Fruit fly (Drosophila melanogaster) whole organism, pupa: ENCODE measurements around the gene CG14448.

ENCODE experiments used
- CG10348 ChIP-seq: fragments of 200-800 bp; sonication (Bioruptor generic); IDR thresholded peaks from 2 replicates; pipeline ENCODE4 v1.3.6; 2022; ENCODE audit warnings: missing biosample characterization, missing genetic modification characterization
- CG12605 ChIP-seq: fragments of 200-800 bp; sonication (Bioruptor generic); IDR thresholded peaks from 2 replicates; pipeline ENCODE4 v1.3.6; 2022; ENCODE audit warnings: missing biosample characterization, missing genetic modification characterization
- CG13204 ChIP-seq: fragments of 200-800 bp; sonication (Bioruptor generic); optimal IDR thresholded peaks from 2 replicates; lab custom pipeline; 2018; ENCODE audit warnings: missing biosample characterization, mild to moderate bottlenecking, missing genetic modification characterization, moderate library complexity
- CG14655 ChIP-seq: fragments of 200-800 bp; sonication (Bioruptor generic); optimal IDR thresholded peaks from 3 replicates; lab custom pipeline; 2017; ENCODE audit warnings: mild to moderate bottlenecking, missing biosample characterization, missing genetic modification reagents, missing genetic modification characterization
- CG15710 ChIP-seq: fragments of 200-800 bp; sonication (Bioruptor generic); optimal IDR thresholded peaks from 2 replicates; lab custom pipeline; 2018; ENCODE audit warnings: missing biosample characterization, mild to moderate bottlenecking, missing genetic modification characterization, moderate library complexity
- CG17806 ChIP-seq: fragments of 200-800 bp; sonication (Bioruptor generic); optimal IDR thresholded peaks from 2 replicates; lab custom pipeline; 2018; ENCODE audit warnings: missing biosample characterization, mild to moderate bottlenecking, missing genetic modification characterization, moderate library complexity
- CG32121 ChIP-seq: fragments of 200-800 bp; sonication (Bioruptor generic); IDR thresholded peaks from 2 replicates; pipeline ENCODE4 v1.3.6; 2022; ENCODE audit warnings: missing biosample characterization, missing genetic modification characterization
- CG34367 ChIP-seq: fragments of 200-800 bp; sonication (Bioruptor generic); optimal IDR thresholded peaks from 2 replicates; lab custom pipeline; 2018; ENCODE audit warnings: missing biosample characterization, mild to moderate bottlenecking, missing genetic modification characterization
- CG4496 ChIP-seq: fragments of 200-800 bp; sonication (Bioruptor generic); IDR thresholded peaks from 3 replicates; pipeline ENCODE4 v1.3.6; 2022; ENCODE audit warnings: missing biosample characterization, missing genetic modification characterization
- CG8159 ChIP-seq: fragments of 200-800 bp; sonication (Bioruptor generic); optimal IDR thresholded peaks from 3 replicates; lab custom pipeline; 2018; ENCODE audit warnings: missing biosample characterization, mild to moderate bottlenecking, missing genetic modification characterization, moderate library complexity
- CG8301 ChIP-seq: fragments of 200-800 bp; sonication (Bioruptor generic); optimal IDR thresholded peaks from 2 replicates; lab custom pipeline; 2018; ENCODE audit warnings: missing biosample characterization, mild to moderate bottlenecking, missing genetic modification characterization
- CG9948 ChIP-seq: fragments of 200-800 bp; sonication (Bioruptor generic); optimal IDR thresholded peaks from 2 replicates; lab custom pipeline; 2018; ENCODE audit warnings: missing biosample characterization, mild to moderate bottlenecking, missing genetic modification characterization, moderate library complexity
- D1 ChIP-seq: fragments of 200-800 bp; sonication (Bioruptor generic); optimal IDR thresholded peaks from 2 replicates; lab custom pipeline; 2018; ENCODE audit warnings: missing biosample characterization, mild to moderate bottlenecking, missing genetic modification characterization, moderate library complexity
- EcR ChIP-seq: fragments of 200-800 bp; sonication (Bioruptor generic); optimal IDR thresholded peaks from 3 replicates; lab custom pipeline; 2019; ENCODE audit warnings: missing biosample characterization, missing genetic modification characterization, mild to moderate bottlenecking, moderate library complexity, missing genetic modification reagents
- Ets98B ChIP-seq: fragments of 200-800 bp; sonication (Bioruptor generic); IDR thresholded peaks from 2 replicates; pipeline ENCODE4 v1.3.6; 2022; ENCODE audit warnings: missing biosample characterization, missing genetic modification characterization
- Pif1A ChIP-seq: fragments of 200-800 bp; sonication (Bioruptor generic); optimal IDR thresholded peaks from 3 replicates; lab custom pipeline; 2016; ENCODE audit warnings: missing biosample characterization, missing genetic modification characterization
- Pif1B ChIP-seq: fragments of 200-800 bp; sonication (Bioruptor generic); optimal IDR thresholded peaks from 3 replicates; lab custom pipeline; 2016; ENCODE audit warnings: missing biosample characterization, missing genetic modification characterization
- Snoo ChIP-seq: fragments of 200-800 bp; sonication (Bioruptor generic); optimal IDR thresholded peaks from 3 replicates; lab custom pipeline; 2017; ENCODE audit warnings: missing biosample characterization, mild to moderate bottlenecking, missing genetic modification characterization, inconsistent platforms
- fd96Ca ChIP-seq: fragments of 200-800 bp; sonication (Bioruptor generic); IDR thresholded peaks from 3 replicates; pipeline ENCODE4 v1.3.6; 2022; ENCODE audit warnings: missing biosample characterization, missing genetic modification characterization
- gl ChIP-seq: fragments of 200-800 bp; sonication (Bioruptor generic); optimal IDR thresholded peaks from 2 replicates; lab custom pipeline; 2018; ENCODE audit warnings: missing biosample characterization, mild to moderate bottlenecking, missing genetic modification characterization
- rn ChIP-seq: fragments of 200-800 bp; sonication (Bioruptor generic); IDR thresholded peaks from 2 replicates; pipeline ENCODE4 v1.3.6; 2022; ENCODE audit warnings: missing biosample characterization, missing genetic modification characterization

The CG14448 gene

dm6 chr3L:22787947-22788489 lies at the start of gene CG14448:
Gene CG14448 (plus strand): TSS chr3L:22788439.
- TF ChIP-seq CG4496 (no peak), Pif1A (GFP tag; lab: Kevin White, UChicago) (no peak), gl (tag; lab: Kevin White, UChicago) (no peak), CG15710 (tag; lab: Kevin White, UChicago) (no peak), Pif1B (GFP tag; lab: Kevin White, UChicago) (no peak), CG34367 (tag; lab: Kevin White, UChicago) (no peak)

dm6 chr3L:22741389-22742120 lies 46.7 kb upstream of the CG14448 start, which contains the start of gene CG7369:
Gene CG7369 (plus strand): TSS chr3L:22741793.
- TF ChIP-seq EcR (GFP tag; lab: Kevin White, UChicago) (peak; percentile 53), CG32121 (peak; percentile 82), CG4496 (peak; percentile 84), CG34367 (tag; lab: Kevin White, UChicago) (peak; percentile 70), Snoo (peak; percentile 87), CG8159 (tag; lab: Kevin White, UChicago) (peak; percentile 81), Ets98B (GFP tag; lab: Robert Waterston, UW) (peak; percentile 74), CG12605 (GFP tag; lab: Robert Waterston, UW) (peak; percentile 52; the same call in 1 of the 2 replicates), Pif1B (GFP tag; lab: Kevin White, UChicago) (peak; percentile 84), fd96Ca (peak; percentile 89), Pif1A (GFP tag; lab: Kevin White, UChicago) (peak; percentile 82), CG8301 (tag; lab: Kevin White, UChicago) (peak; percentile 64), D1 (tag; lab: Kevin White, UChicago) (no peak), rn (no peak; the same call in none of the 2 replicates), gl (tag; lab: Kevin White, UChicago) (peak; percentile 30), CG10348 (GFP tag; lab: Robert Waterston, UW) (peak; percentile 75), CG13204 (GFP tag; lab: Kevin White, UChicago) (no peak), CG17806 (peak; percentile 71), CG9948 (tag; lab: Kevin White, UChicago) (peak; percentile 67), CG15710 (tag; lab: Kevin White, UChicago) (peak; percentile 82), CG14655 (GFP tag; lab: Kevin White, UChicago) (peak; percentile 85)
- TF ChIP-seq, all 21 proteins: peak for 18

dm6 chr3L:22742121-22742531 lies 46.1 kb upstream of the CG14448 start:
- no peak for TF ChIP-seq Pif1A (GFP tag; lab: Kevin White, UChicago)
- TF ChIP-seq EcR (GFP tag; lab: Kevin White, UChicago): peak; percentile 17
- TF ChIP-seq CG14655 (GFP tag; lab: Kevin White, UChicago): no peak
- no peak for TF ChIP-seq rn
- TF ChIP-seq Snoo: no peak
- no peak for TF ChIP-seq Ets98B (GFP tag; lab: Robert Waterston, UW)
- no peak for TF ChIP-seq CG12605 (GFP tag; lab: Robert Waterston, UW)
- TF ChIP-seq CG13204 (GFP tag; lab: Kevin White, UChicago): peak; percentile 77
- peak; percentile 74; the same call in 2 of the 3 replicates for TF ChIP-seq CG4496
- TF ChIP-seq, all 21 proteins: peak for 3

- peak; percentile 74 for TF ChIP-seq CG4496
- TF ChIP-seq EcR (GFP tag; lab: Kevin White, UChicago): no peak
- peak; percentile 22 for TF ChIP-seq CG17806
- peak; percentile 15 for TF ChIP-seq CG9948 (tag; lab: Kevin White, UChicago)
- TF ChIP-seq CG8159 (tag; lab: Kevin White, UChicago): peak; percentile 49
- TF ChIP-seq CG8301 (tag; lab: Kevin White, UChicago): peak; percentile 13
- TF ChIP-seq fd96Ca: no peak
- no peak for TF ChIP-seq gl (tag; lab: Kevin White, UChicago)
- TF ChIP-seq CG12605 (GFP tag; lab: Robert Waterston, UW): no peak; the same call in 1 of the 2 replicates
- TF ChIP-seq D1 (tag; lab: Kevin White, UChicago): peak; percentile 54
- no peak for TF ChIP-seq CG34367 (tag; lab: Kevin White, UChicago)
- TF ChIP-seq CG10348 (GFP tag; lab: Robert Waterston, UW): no peak
- no peak for TF ChIP-seq CG14655 (GFP tag; lab: Kevin White, UChicago)
- peak; percentile 10 for TF ChIP-seq Snoo
- no peak for TF ChIP-seq CG32121
- TF ChIP-seq CG15710 (tag; lab: Kevin White, UChicago): peak; percentile 2
- TF ChIP-seq Ets98B (GFP tag; lab: Robert Waterston, UW): no peak; the same call in 1 of the 2 replicates
- no peak for TF ChIP-seq rn
- no peak for TF ChIP-seq Pif1B (GFP tag; lab: Kevin White, UChicago)
- no peak for TF ChIP-seq CG13204 (GFP tag; lab: Kevin White, UChicago)
- peak; percentile 13 for TF ChIP-seq Pif1A (GFP tag; lab: Kevin White, UChicago)
Observed at dm6 chr3L:22742945-22743582, 45.2 kb upstream of the CG14448 start.

- TF ChIP-seq gl (tag; lab: Kevin White, UChicago) (no peak), CG12605 (GFP tag; lab: Robert Waterston, UW) (0 out of 2 replicates have a peak, but pooled peaks have one; percentile 15), CG13204 (GFP tag; lab: Kevin White, UChicago) (peak; percentile 22), CG10348 (GFP tag; lab: Robert Waterston, UW) (no peak), D1 (tag; lab: Kevin White, UChicago) (peak; percentile 76), CG8159 (tag; lab: Kevin White, UChicago) (peak; percentile 8), CG9948 (tag; lab: Kevin White, UChicago) (no peak)
Observed at dm6 chr3L:22749147-22749550, 39.1 kb upstream of the CG14448 start, which contains the start of gene SPoCk. Gene SPoCk (plus strand): TSS chr3L:22749444.
